Worm (Caenorhabditis elegans) whole organism, L1 larva: ENCODE results near the gene fars-3.

ENCODE experiments used
- ama-1 ChIP-seq: fragments of 150-350 bp; optimal IDR thresholded peaks from 2 replicates; lab custom pipeline; 2014
- egl-13 ChIP-seq: sonication (generic microtip); optimal IDR thresholded peaks from 2 replicates; lab custom pipeline; 2016; ENCODE audit warnings: missing genotype, missing genetic modification reagents, missing genetic modification characterization, missing compliant biosample characterization
- elt-3 ChIP-seq, 6 experiments: fragments of 150-350 bp in 1 of 6; sonication (generic microtip); optimal IDR thresholded peaks; 2 replicates each; lab custom pipeline; 2017 to 2018; ENCODE audit warnings: missing biosample characterization in 6 of 6, missing genetic modification characterization in 6 of 6, inconsistent platforms in 1 of 6
- fkh-10 ChIP-seq: sonication (generic microtip); optimal IDR thresholded peaks from 2 replicates; lab custom pipeline; 2017; ENCODE audit warnings: missing biosample characterization, missing genetic modification reagents, missing genetic modification characterization
- pag-3 ChIP-seq: sonication (generic microtip); optimal IDR thresholded peaks from 2 replicates; lab custom pipeline; 2017; ENCODE audit warnings: missing genetic modification characterization, mild to moderate bottlenecking, missing compliant biosample characterization, antibody characterized with exemption, borderline replicate concordance; ENCODE audit not compliant: insufficient read depth
- skn-1 ChIP-seq: fragments of 150-350 bp; optimal IDR thresholded peaks from 2 replicates; lab custom pipeline; 2014; ENCODE audit warnings: missing biosample characterization, missing genetic modification characterization
- snpc-4 ChIP-seq: fragments of 150-350 bp; optimal IDR thresholded peaks from 2 replicates; lab custom pipeline; 2014; ENCODE audit warnings: missing biosample characterization, missing genetic modification characterization
- unc-130 ChIP-seq: fragments of 150-350 bp; optimal IDR thresholded peaks from 2 replicates; lab custom pipeline; 2017; ENCODE audit warnings: missing biosample characterization, missing genetic modification characterization, inconsistent platforms
- unc-62 ChIP-seq: fragments of 150-350 bp; optimal IDR thresholded peaks from 2 replicates; lab custom pipeline; 2014; ENCODE audit warnings: missing biosample characterization, missing genetic modification reagents, missing genetic modification characterization
- ztf-4 ChIP-seq: fragments of 150-350 bp; optimal IDR thresholded peaks from 2 replicates; lab custom pipeline; 2014; ENCODE audit warnings: missing biosample characterization, missing genetic modification characterization

- TF ChIP-seq unc-130 (tag; lab: Kevin White, UChicago) (no peak), elt-3 (tag; optimal IDR thresholded peaks at IDR 0.05; lab: Kevin White, UChicago) (no peak), ama-1 (lab: Kevin White, UChicago) (no peak), unc-62 (GFP tag; lab: Kevin White, UChicago) (no peak), fkh-10 (no peak), egl-13 (tag; lab: Kevin White, UChicago) (no peak), pag-3 (tag; lab: Kevin White, UChicago) (no peak), skn-1 (tag; lab: Kevin White, UChicago) (no peak), ztf-4 (no peak), snpc-4 (no peak)
Observed at ce11 chrII:8446731-8447130, 17.9 kb upstream of the fars-3 start, which contains the start of gene cut-3.
